Fruit fly (Drosophila melanogaster) whole organism: ENCODE data around the gene mRpL15.

Experiments
- CG8478 ChIP-seq: fragments of >200 bp; optimal IDR thresholded peaks from 2 replicates; lab custom pipeline; 2018; ENCODE audit warnings: inconsistent platforms
- Dll ChIP-seq: fragments of >200 bp; optimal IDR thresholded peaks from 2 replicates; lab custom pipeline; 2017
- EcR ChIP-seq, 2 experiments: fragments of >200 bp; optimal IDR thresholded peaks; 2 replicates each; lab custom pipeline; 2017; ENCODE audit warnings: missing biosample characterization in 2 of 2, missing genetic modification characterization in 2 of 2, missing genetic modification reagents in 2 of 2
- pan ChIP-seq: fragments of >200 bp; optimal IDR thresholded peaks from 2 replicates; lab custom pipeline; 2017
- psq ChIP-seq: fragments of >200 bp; optimal IDR thresholded peaks from 2 replicates; lab custom pipeline; 2017
- usp ChIP-seq: fragments of >200 bp; optimal IDR thresholded peaks from 2 replicates; lab custom pipeline; 2017; ENCODE audit warnings: missing biosample characterization, missing genetic modification characterization, mixed read lengths

DNA sequence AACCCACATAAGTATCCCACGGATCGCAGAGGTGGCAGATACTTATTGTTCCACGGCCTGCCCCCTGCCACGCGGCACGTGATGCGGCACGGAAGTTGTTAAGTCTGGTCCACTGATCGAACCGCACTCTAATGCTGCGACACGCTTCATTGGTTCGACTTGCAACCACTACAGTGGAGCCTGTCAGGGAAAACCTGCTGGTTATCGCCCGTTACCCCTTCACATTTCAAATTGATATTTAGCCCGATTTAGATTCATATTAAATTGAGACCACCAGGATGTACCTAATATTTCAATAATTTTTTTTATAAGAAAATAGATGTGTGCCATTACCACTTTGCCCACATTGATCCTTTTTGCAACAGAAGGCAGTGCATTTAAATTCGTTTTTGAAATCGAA lies 11.3 kb upstream of the mRpL15 start:
- no peak for TF ChIP-seq usp
- TF ChIP-seq pan (lab: Kevin White, UChicago), result no peak
- TF ChIP-seq CG8478 (lab: Kevin White, UChicago), result no peak
- TF ChIP-seq Dll (lab: Kevin White, UChicago), result no peak
- no peak for TF ChIP-seq psq (lab: Kevin White, UChicago)
- TF ChIP-seq EcR (GFP tag; optimal IDR thresholded peaks at IDR 0.05; lab: Kevin White, UChicago), result no peak
